Worm (Caenorhabditis elegans) whole organism, early embryonic: ENCODE results near the gene C34H4.1.

Source experiments
- B0310.2 ChIP-seq: sonication (generic microtip); optimal IDR thresholded peaks from 2 replicates; lab custom pipeline; 2016; ENCODE audit warnings: mild to moderate bottlenecking, missing genetic modification characterization, missing compliant biosample characterization
- F13C5.2 ChIP-seq: sonication (generic microtip); optimal IDR thresholded peaks from 2 replicates; lab custom pipeline; 2017; ENCODE audit warnings: mild to moderate bottlenecking, missing genetic modification characterization, inconsistent platforms, missing compliant biosample characterization
- ama-1 ChIP-seq: fragments of 150-350 bp; optimal IDR thresholded peaks from 2 replicates; lab custom pipeline; 2014
- ceh-36 ChIP-seq: sonication (generic microtip); optimal IDR thresholded peaks from 2 replicates; lab custom pipeline; 2016; ENCODE audit warnings: missing genetic modification characterization, inconsistent platforms, missing compliant biosample characterization
- ets-7 ChIP-seq: sonication (generic microtip); optimal IDR thresholded peaks from 2 replicates; lab custom pipeline; 2016; ENCODE audit warnings: missing genotype, missing genetic modification characterization, missing compliant biosample characterization
- flt-1 ChIP-seq: fragments of 200-800 bp; sonication (Bioruptor generic); IDR thresholded peaks from 2 replicates; pipeline ENCODE4 v1.3.6; 2022; ENCODE audit warnings: missing genetic modification characterization, missing compliant biosample characterization
- hmg-4 ChIP-seq: fragments of 200-800 bp; sonication (Bioruptor generic); optimal IDR thresholded peaks from 2 replicates; lab custom pipeline; 2018; ENCODE audit warnings: mild to moderate bottlenecking, missing genetic modification characterization, missing compliant biosample characterization
- pes-1 ChIP-seq: fragments of 200-800 bp; sonication (Bioruptor generic); IDR thresholded peaks from 2 replicates; pipeline ENCODE4 v1.3.6; 2022; ENCODE audit warnings: missing genetic modification reagents, missing genetic modification characterization, missing compliant biosample characterization
- scrt-1 ChIP-seq: fragments of 200-800 bp; sonication (Bioruptor generic); IDR thresholded peaks from 2 replicates; pipeline ENCODE4 v1.3.6; 2022; ENCODE audit warnings: missing genetic modification characterization, missing compliant biosample characterization
- sea-1 ChIP-seq: fragments of 200-800 bp; sonication (Bioruptor generic); conservative IDR thresholded peaks from 2 replicates; pipeline ENCODE4 v1.3.6; 2022; ENCODE audit warnings: missing genetic modification characterization, missing compliant biosample characterization
- tbx-37 ChIP-seq: fragments of 200-800 bp; sonication (Bioruptor generic); conservative IDR thresholded peaks from 2 replicates; pipeline ENCODE4 v1.3.6; 2022; ENCODE audit warnings: missing genetic modification reagents, missing genetic modification characterization, missing compliant biosample characterization

DNA sequence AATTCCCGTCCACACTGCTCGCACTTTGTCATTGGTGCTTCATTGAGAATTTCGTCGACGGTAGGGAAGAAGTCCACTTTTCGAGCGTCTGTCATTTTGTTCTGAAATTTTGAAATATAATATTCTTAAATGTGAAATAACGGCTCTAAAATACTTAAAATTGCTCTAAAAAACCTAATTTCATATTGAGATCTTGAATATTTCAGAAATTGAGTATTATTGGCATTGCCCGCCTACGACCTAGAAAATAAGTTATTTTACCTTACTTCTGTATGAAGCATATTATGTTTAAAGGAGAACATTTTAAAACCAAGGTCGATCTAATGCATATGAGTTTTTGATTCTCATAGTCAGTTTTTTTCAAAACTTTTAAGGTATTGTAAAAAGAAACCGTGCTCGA lies 5.2 kb upstream of the C34H4.1 start, which contains the start of gene C34H4.5:
- TF ChIP-seq flt-1 (no peak), pes-1 (no peak), F13C5.2 (tag; lab: Kevin White, UChicago) (no peak), ama-1 (no peak), hmg-4 (GFP tag; lab: Kevin White, UChicago) (no peak), B0310.2 (tag; lab: Kevin White, UChicago) (no peak), tbx-37 (no peak), scrt-1 (GFP tag; lab: Robert Waterston, UW) (no peak), ets-7 (no peak), ceh-36 (tag; lab: Kevin White, UChicago) (no peak), sea-1 (no peak)
